Fruit fly (Drosophila melanogaster) whole organism, adult: Measurements from ENCODE around the gene CG34325.

Source experiments
- CG11617 ChIP-seq: fragments of 200-800 bp; sonication (Bioruptor generic); optimal IDR thresholded peaks from 2 replicates; lab custom pipeline; 2017; ENCODE audit warnings: mild to moderate bottlenecking, missing biosample characterization, missing genetic modification reagents, missing genetic modification characterization
- CG12768 ChIP-seq: fragments of 200-800 bp; sonication (Bioruptor generic); optimal IDR thresholded peaks from 2 replicates; lab custom pipeline; 2017; ENCODE audit warnings: missing biosample characterization, missing genetic modification characterization, mild to moderate bottlenecking, moderate library complexity, missing genetic modification reagents
- CG14711 ChIP-seq: fragments of 200-800 bp; sonication (Bioruptor generic); optimal IDR thresholded peaks from 2 replicates; lab custom pipeline; 2018; ENCODE audit warnings: missing biosample characterization, mild to moderate bottlenecking, missing genetic modification characterization, moderate library complexity
- CG1620 ChIP-seq: fragments of 200-800 bp; sonication (Bioruptor generic); optimal IDR thresholded peaks from 2 replicates; lab custom pipeline; 2016; ENCODE audit warnings: missing biosample characterization, missing genetic modification characterization
- CG33017 ChIP-seq: fragments of 200-800 bp; sonication (Bioruptor generic); optimal IDR thresholded peaks from 2 replicates; lab custom pipeline; 2018; ENCODE audit warnings: missing biosample characterization, mild to moderate bottlenecking, missing genetic modification characterization, moderate library complexity
- CG5204 ChIP-seq: fragments of 200-800 bp; sonication (Bioruptor generic); optimal IDR thresholded peaks from 2 replicates; lab custom pipeline; 2016; ENCODE audit warnings: missing biosample characterization, missing genetic modification characterization
- CG7045 ChIP-seq: fragments of 200-800 bp; sonication (Bioruptor generic); optimal IDR thresholded peaks from 2 replicates; lab custom pipeline; 2017; ENCODE audit warnings: missing biosample characterization, mild to moderate bottlenecking, missing genetic modification characterization
- CG7101 ChIP-seq: fragments of 200-800 bp; sonication (Bioruptor generic); optimal IDR thresholded peaks from 2 replicates; lab custom pipeline; 2018; ENCODE audit warnings: missing biosample characterization, mild to moderate bottlenecking, missing genetic modification characterization, moderate library complexity
- Clk ChIP-seq: fragments of 200-800 bp; sonication (Bioruptor generic); optimal IDR thresholded peaks from 2 replicates; lab custom pipeline; 2017; ENCODE audit warnings: missing biosample characterization, missing genetic modification characterization
- Crg-1 ChIP-seq: fragments of 200-800 bp; sonication (Bioruptor generic); optimal IDR thresholded peaks from 2 replicates; lab custom pipeline; 2016; ENCODE audit warnings: missing biosample characterization, missing genetic modification characterization
- Hr96 ChIP-seq: fragments of 200-800 bp; sonication (Bioruptor generic); optimal IDR thresholded peaks from 2 replicates; lab custom pipeline; 2016; ENCODE audit warnings: missing biosample characterization, missing genetic modification characterization
- Mnt ChIP-seq: fragments of 200-800 bp; sonication (Bioruptor generic); optimal IDR thresholded peaks from 2 replicates; lab custom pipeline; 2016; ENCODE audit warnings: missing biosample characterization, mild to moderate bottlenecking, missing genetic modification characterization
- bab1 ChIP-seq: fragments of 200-800 bp; sonication (Bioruptor generic); optimal IDR thresholded peaks from 3 replicates; lab custom pipeline; 2019; ENCODE audit warnings: missing biosample characterization, mild to moderate bottlenecking, missing genetic modification characterization, moderate library complexity
- cic ChIP-seq: fragments of 200-800 bp; sonication (Bioruptor generic); optimal IDR thresholded peaks from 2 replicates; lab custom pipeline; 2017; ENCODE audit warnings: missing biosample characterization, mild to moderate bottlenecking, missing genetic modification characterization, moderate library complexity
- cnc ChIP-seq, 2 experiments: fragments of >200 bp; optimal IDR thresholded peaks; 2 replicates each; lab custom pipeline; 2017
- kay ChIP-seq: fragments of 200-800 bp; sonication (Bioruptor generic); peaks from one replicate; lab custom pipeline; 2016; ENCODE audit warnings: missing biosample characterization, missing genetic modification characterization, borderline replicate concordance
- ovo ChIP-seq: fragments of 200-800 bp; sonication (Bioruptor generic); optimal IDR thresholded peaks from 2 replicates; lab custom pipeline; 2016; ENCODE audit warnings: missing biosample characterization, missing genetic modification characterization
- pad ChIP-seq: fragments of 200-800 bp; sonication (Bioruptor generic); optimal IDR thresholded peaks from 3 replicates; lab custom pipeline; 2017; ENCODE audit warnings: missing biosample characterization, missing genetic modification characterization, mild to moderate bottlenecking, moderate library complexity, missing genetic modification reagents
- tj ChIP-seq: fragments of 200-800 bp; sonication (Bioruptor generic); optimal IDR thresholded peaks from 3 replicates; lab custom pipeline; 2017; ENCODE audit warnings: missing biosample characterization, mild to moderate bottlenecking, missing genetic modification characterization, moderate library complexity
- toe ChIP-seq: fragments of 200-800 bp; sonication (Bioruptor generic); optimal IDR thresholded peaks from 2 replicates; lab custom pipeline; 2016; ENCODE audit warnings: missing biosample characterization, missing genetic modification characterization

CG34325 gene

dm6 chrX:16745942-16746341 lies 24.7 kb upstream of the CG34325 start:
- TF ChIP-seq CG33017 (no peak), tj (GFP tag; lab: Kevin White, UChicago) (no peak), cic (GFP tag; lab: Kevin White, UChicago) (no peak), ovo (GFP tag; lab: Kevin White, UChicago) (no peak), CG7045 (GFP tag; lab: Kevin White, UChicago) (no peak), kay (GFP tag; lab: Kevin White, UChicago) (no peak), CG1620 (no peak), Hr96 (no peak), CG7101 (no peak), Crg-1 (GFP tag; lab: Kevin White, UChicago) (no peak), CG11617 (GFP tag; lab: Kevin White, UChicago) (no peak), CG12768 (GFP tag; lab: Kevin White, UChicago) (no peak), CG14711 (tag; lab: Kevin White, UChicago) (no peak), pad (GFP tag; lab: Kevin White, UChicago) (no peak), bab1 (GFP tag; lab: Kevin White, UChicago) (no peak), toe (GFP tag; lab: Kevin White, UChicago) (no peak), cnc (optimal IDR thresholded peaks at IDR 0.05; lab: Kevin White, UChicago) (no peak), CG5204 (GFP tag; lab: Kevin White, UChicago) (no peak)

dm6 chrX:16744345-16744744 lies 23.1 kb upstream of the CG34325 start:
- no peak for TF ChIP-seq CG7101
- no peak for TF ChIP-seq cnc (optimal IDR thresholded peaks at IDR 0.05; lab: Kevin White, UChicago)
- no peak for TF ChIP-seq bab1 (GFP tag; lab: Kevin White, UChicago)
- TF ChIP-seq CG12768 (GFP tag; lab: Kevin White, UChicago), result no peak
- no peak for TF ChIP-seq pad (GFP tag; lab: Kevin White, UChicago)
- no peak for TF ChIP-seq CG11617 (GFP tag; lab: Kevin White, UChicago)
- TF ChIP-seq CG33017, result no peak
- no peak for TF ChIP-seq CG14711 (tag; lab: Kevin White, UChicago)
- TF ChIP-seq CG5204 (GFP tag; lab: Kevin White, UChicago), result no peak
- no peak for TF ChIP-seq CG7045 (GFP tag; lab: Kevin White, UChicago)

- no peak for TF ChIP-seq pad (GFP tag; lab: Kevin White, UChicago)
- no peak for TF ChIP-seq Mnt (GFP tag; lab: Kevin White, UChicago)
- TF ChIP-seq cic (GFP tag; lab: Kevin White, UChicago), result no peak
- no peak for TF ChIP-seq CG7045 (GFP tag; lab: Kevin White, UChicago)
- TF ChIP-seq toe (GFP tag; lab: Kevin White, UChicago), result no peak
- TF ChIP-seq ovo (GFP tag; lab: Kevin White, UChicago), result no peak
- no peak for TF ChIP-seq CG33017
- no peak for TF ChIP-seq CG5204 (GFP tag; lab: Kevin White, UChicago)
- no peak for TF ChIP-seq Hr96
- no peak for TF ChIP-seq kay (GFP tag; lab: Kevin White, UChicago)
- TF ChIP-seq cnc (optimal IDR thresholded peaks at IDR 0.05; lab: Kevin White, UChicago), result no peak
- no peak for TF ChIP-seq Crg-1 (GFP tag; lab: Kevin White, UChicago)
- no peak for TF ChIP-seq CG11617 (GFP tag; lab: Kevin White, UChicago)
- TF ChIP-seq CG7101, result no peak
- no peak for TF ChIP-seq CG1620
- TF ChIP-seq CG12768 (GFP tag; lab: Kevin White, UChicago), result no peak
- TF ChIP-seq Clk (GFP tag; lab: Kevin White, UChicago), result no peak
- TF ChIP-seq CG14711 (tag; lab: Kevin White, UChicago), result no peak
These were observed 21.3 kb upstream of the CG34325 start, which contains the start of gene Twdlalpha for dm6 chrX:16742547-16742946. TSS of gene Twdlalpha (plus strand) at chrX:16742847.

dm6 chrX:16740606-16741005 lies 19.4 kb upstream of the CG34325 start, which contains the start of gene CG32568:
TSS of gene CG32568 (plus strand) at chrX:16740906.
- TF ChIP-seq Crg-1 (GFP tag; lab: Kevin White, UChicago) (no peak), Clk (GFP tag; lab: Kevin White, UChicago) (no peak)

- no peak for TF ChIP-seq toe (GFP tag; lab: Kevin White, UChicago)
- no peak for TF ChIP-seq Crg-1 (GFP tag; lab: Kevin White, UChicago)
- TF ChIP-seq cnc (optimal IDR thresholded peaks at IDR 0.05; lab: Kevin White, UChicago), result no peak
- TF ChIP-seq CG5204 (GFP tag; lab: Kevin White, UChicago), result no peak
- no peak for TF ChIP-seq CG7101
- TF ChIP-seq CG1620, result no peak
- TF ChIP-seq cic (GFP tag; lab: Kevin White, UChicago), result no peak
- TF ChIP-seq pad (GFP tag; lab: Kevin White, UChicago), result no peak
- no peak for TF ChIP-seq CG12768 (GFP tag; lab: Kevin White, UChicago)
- TF ChIP-seq tj (GFP tag; lab: Kevin White, UChicago), result no peak
- no peak for TF ChIP-seq CG11617 (GFP tag; lab: Kevin White, UChicago)
- TF ChIP-seq kay (GFP tag; lab: Kevin White, UChicago), result no peak
- no peak for TF ChIP-seq ovo (GFP tag; lab: Kevin White, UChicago)
- no peak for TF ChIP-seq Hr96
- TF ChIP-seq CG33017, result no peak
- no peak for TF ChIP-seq Mnt (GFP tag; lab: Kevin White, UChicago)
These were observed 16.7 kb upstream of the CG34325 start, which contains the start of gene TwdlZ for dm6 chrX:16737878-16738277. TSS of gene TwdlZ (plus strand) at chrX:16738178.

dm6 chrX:16736180-16736579 lies 15.0 kb upstream of the CG34325 start:
- TF ChIP-seq ovo (GFP tag; lab: Kevin White, UChicago) (no peak), pad (GFP tag; lab: Kevin White, UChicago) (no peak), Clk (GFP tag; lab: Kevin White, UChicago) (no peak), CG33017 (no peak), CG7045 (GFP tag; lab: Kevin White, UChicago) (no peak), CG7101 (no peak), toe (GFP tag; lab: Kevin White, UChicago) (no peak), CG11617 (GFP tag; lab: Kevin White, UChicago) (no peak), cic (GFP tag; lab: Kevin White, UChicago) (no peak), tj (GFP tag; lab: Kevin White, UChicago) (no peak), Hr96 (no peak), cnc (optimal IDR thresholded peaks at IDR 0.05; lab: Kevin White, UChicago) (no peak), bab1 (GFP tag; lab: Kevin White, UChicago) (no peak), CG5204 (GFP tag; lab: Kevin White, UChicago) (no peak)
